Fruit fly (Drosophila melanogaster) whole organism, wandering third instar larva: ENCODE data around the gene CG9297.

ENCODE experiments used
- CG32264 ChIP-seq: fragments of 200-800 bp; sonication (Bioruptor generic); optimal IDR thresholded peaks from 2 replicates; lab custom pipeline; 2016; ENCODE audit warnings: missing biosample characterization, missing genetic modification characterization
- Hr78 ChIP-seq: fragments of >200 bp; optimal IDR thresholded peaks from 2 replicates; lab custom pipeline; 2017; ENCODE audit warnings: missing biosample characterization, missing genetic modification characterization
- jim ChIP-seq: fragments of 175-275, 200-325 bp; sonication (Bioruptor generic); optimal IDR thresholded peaks from 2 replicates; lab custom pipeline; 2016; ENCODE audit warnings: missing biosample characterization, mild to moderate bottlenecking, missing genetic modification characterization
- pan ChIP-seq: fragments of >200 bp; optimal IDR thresholded peaks from 2 replicates; lab custom pipeline; 2017

dm6 chr3R:13788224-13788623 is 16.9 kb downstream of the CG9297 start:
- TF ChIP-seq Hr78 (GFP tag; lab: Kevin White, UChicago), result no peak
- no peak for TF ChIP-seq pan
- TF ChIP-seq CG32264, result no peak
- TF ChIP-seq jim (GFP tag; lab: Kevin White, UChicago), result no peak
